Worm (Caenorhabditis elegans) whole organism, L2 larva: Measurements from ENCODE around the gene glc-1.

ENCODE experiments used
- aly-2 ChIP-seq: fragments of 150-350 bp; optimal IDR thresholded peaks from 2 replicates; lab custom pipeline; 2014; ENCODE audit warnings: missing biosample characterization, missing genetic modification characterization
- lin-39 ChIP-seq: fragments of 150-350 bp; optimal IDR thresholded peaks from 2 replicates; lab custom pipeline; 2014; ENCODE audit warnings: missing biosample characterization, missing genetic modification reagents, missing genetic modification characterization
- nhr-10 ChIP-seq: sonication (generic microtip); optimal IDR thresholded peaks from 2 replicates; lab custom pipeline; 2017; ENCODE audit warnings: missing biosample characterization, missing genetic modification characterization
- nhr-77 ChIP-seq: fragments of 150-350 bp; optimal IDR thresholded peaks from 2 replicates; lab custom pipeline; 2014; ENCODE audit warnings: missing biosample characterization, missing genetic modification characterization
- sem-4 ChIP-seq: fragments of 150-350 bp; optimal IDR thresholded peaks from 2 replicates; lab custom pipeline; 2014; ENCODE audit warnings: missing biosample characterization, missing genetic modification reagents, missing genetic modification characterization
- snpc-4 ChIP-seq: fragments of 150-350 bp; optimal IDR thresholded peaks from 2 replicates; lab custom pipeline; 2014; ENCODE audit warnings: missing biosample characterization, missing genetic modification characterization

DNA sequence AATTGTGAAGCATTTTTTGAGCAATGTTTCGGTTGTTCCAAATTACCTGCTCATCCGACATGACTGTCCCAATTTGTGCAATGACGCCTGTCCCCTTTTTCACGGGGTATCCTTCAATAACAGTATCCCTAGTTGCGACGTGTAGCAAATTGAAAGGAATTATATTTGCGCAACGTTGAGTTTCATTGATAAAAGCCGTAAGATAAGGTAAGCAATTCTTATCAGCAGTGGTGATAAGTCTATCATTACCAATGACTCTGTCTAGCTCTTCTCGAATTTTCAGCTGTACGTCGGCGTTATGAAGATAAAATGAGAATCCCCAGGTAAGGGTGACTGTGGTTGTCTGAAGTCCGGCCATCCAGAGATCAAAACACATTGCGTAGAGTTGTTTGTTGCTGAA lies 45.3 kb upstream of the glc-1 start:
- TF ChIP-seq nhr-10 (tag; lab: Kevin White, UChicago), result no peak
- TF ChIP-seq lin-39 (tag; lab: Kevin White, UChicago), result no peak
- no peak for TF ChIP-seq nhr-77 (tag; lab: Kevin White, UChicago)
- no peak for TF ChIP-seq snpc-4
- no peak for TF ChIP-seq aly-2 (tag; lab: Kevin White, UChicago)
- TF ChIP-seq sem-4, result no peak
